Worm (Caenorhabditis elegans) whole organism, L1 larva: ENCODE data around the gene C28G1.2.

Experiments used
- ceh-82 ChIP-seq, 3 experiments: fragments of 150-350 bp in 1 of 3; sonication (generic microtip) in 2 of 3; optimal IDR thresholded peaks; 2 replicates each; lab custom pipeline; 2014 to 2017; ENCODE audit warnings: missing biosample characterization in 3 of 3, missing genetic modification characterization in 3 of 3
- ets-5 ChIP-seq: fragments of 200-800 bp; sonication (Bioruptor generic); IDR thresholded peaks from 2 replicates; pipeline ENCODE4 v1.3.6; 2022; ENCODE audit warnings: missing genetic modification characterization, missing compliant biosample characterization
- hlh-17 ChIP-seq: fragments of 200-800 bp; sonication (Bioruptor generic); optimal IDR thresholded peaks from 2 replicates; lab custom pipeline; 2018; ENCODE audit warnings: missing genetic modification characterization, mild to moderate bottlenecking, missing compliant biosample characterization, moderate library complexity, borderline replicate concordance
- nhr-237 ChIP-seq: fragments of 150-350 bp; optimal IDR thresholded peaks from 2 replicates; lab custom pipeline; 2014; ENCODE audit warnings: missing biosample characterization, missing genetic modification characterization

ce11 chrX:8882162-8882561, 46.3 kb downstream of the C28G1.2 start:
- TF ChIP-seq nhr-237 (tag; lab: Kevin White, UChicago) = no peak
- no peak for TF ChIP-seq hlh-17 (GFP tag; lab: Kevin White, UChicago)
- TF ChIP-seq ets-5 = no peak
- TF ChIP-seq ceh-82 (tag; optimal IDR thresholded peaks at IDR 0.05; lab: Kevin White, UChicago) = no peak
